Worm (Caenorhabditis elegans) whole organism, mixed stage, embryonic: ENCODE measurements around the gene srbc-20.

Source experiments
- bed-3 ChIP-seq: fragments of 200-800 bp; sonication (Bioruptor generic); optimal IDR thresholded peaks from 3 replicates; lab custom pipeline; 2018; ENCODE audit warnings: mild to moderate bottlenecking, missing genetic modification characterization, moderate library complexity, missing compliant biosample characterization
- lin-32 ChIP-seq: fragments of 200-800 bp; sonication (Bioruptor generic); optimal IDR thresholded peaks from 2 replicates; lab custom pipeline; 2018; ENCODE audit warnings: mild to moderate bottlenecking, missing genetic modification characterization, missing compliant biosample characterization
- lsy-2 ChIP-seq: fragments of 150-350 bp; optimal IDR thresholded peaks from 2 replicates; lab custom pipeline; 2014; ENCODE audit warnings: missing biosample characterization, missing genetic modification characterization
- mab-5 ChIP-seq: fragments of 150-350 bp; optimal IDR thresholded peaks from 2 replicates; lab custom pipeline; 2014; ENCODE audit warnings: missing biosample characterization, missing genetic modification characterization
- mep-1 ChIP-seq: fragments of 150-350 bp; optimal IDR thresholded peaks from 2 replicates; lab custom pipeline; 2017; ENCODE audit warnings: missing biosample characterization, missing genetic modification reagents, missing genetic modification characterization, inconsistent platforms
- nhr-237 ChIP-seq: fragments of 150-350 bp; optimal IDR thresholded peaks from 2 replicates; lab custom pipeline; 2014; ENCODE audit warnings: missing biosample characterization, missing genetic modification characterization
- nhr-28 ChIP-seq: fragments of 150-350 bp; optimal IDR thresholded peaks from 2 replicates; lab custom pipeline; 2014; ENCODE audit warnings: missing biosample characterization, missing genetic modification characterization
- pha-4 ChIP-seq: fragments of 150-350 bp; optimal IDR thresholded peaks from 2 replicates; lab custom pipeline; 2018; ENCODE audit warnings: missing biosample characterization, missing genetic modification reagents, missing genetic modification characterization
- snpc-4 ChIP-seq: fragments of 150-350 bp; optimal IDR thresholded peaks from 2 replicates; lab custom pipeline; 2014; ENCODE audit warnings: missing biosample characterization, missing genetic modification characterization
- unc-39 ChIP-seq: fragments of 150-350 bp; optimal IDR thresholded peaks from 2 replicates; lab custom pipeline; 2014; ENCODE audit warnings: missing biosample characterization, missing genetic modification characterization
- unc-62 ChIP-seq: fragments of 150-350 bp; optimal IDR thresholded peaks from 2 replicates; lab custom pipeline; 2014; ENCODE audit warnings: missing biosample characterization, missing genetic modification reagents, missing genetic modification characterization
- ztf-11 ChIP-seq: fragments of 150-350 bp; optimal IDR thresholded peaks from 2 replicates; lab custom pipeline; 2014; ENCODE audit warnings: missing biosample characterization, missing genetic modification characterization

- TF ChIP-seq unc-62 (GFP tag; lab: Kevin White, UChicago) (no peak), snpc-4 (tag; lab: Kevin White, UChicago) (no peak), nhr-28 (tag; lab: Kevin White, UChicago) (no peak), lsy-2 (tag; lab: Kevin White, UChicago) (no peak), ztf-11 (no peak), pha-4 (tag; lab: Kevin White, UChicago) (no peak), mep-1 (tag; lab: Kevin White, UChicago) (no peak), mab-5 (tag; lab: Kevin White, UChicago) (no peak), nhr-237 (tag; lab: Kevin White, UChicago) (no peak), bed-3 (GFP tag; lab: Kevin White, UChicago) (no peak), unc-39 (tag; lab: Kevin White, UChicago) (no peak), lin-32 (GFP tag; lab: Kevin White, UChicago) (no peak)
Measured at ce11 chrV:2155232-2155631, 8.3 kb downstream of the srbc-20 start, which contains the start of gene srbc-21.
